Fruit fly (Drosophila melanogaster): ENCODE results near the gene tbc.

The tbc gene

dm6 chrX:20482790-20483564 lies 33.8 kb downstream of the tbc start:
- TF ChIP-seq usp (GFP tag; optimal IDR thresholded peaks at IDR 0.05) (no peak), psq (optimal IDR thresholded peaks at IDR 0.05) (no peak), CG8478 (optimal IDR thresholded peaks at IDR 0.05) (no peak), Dll (optimal IDR thresholded peaks at IDR 0.05) (no peak), pan (optimal IDR thresholded peaks at IDR 0.05) (no peak), EcR (GFP tag; optimal IDR thresholded peaks at IDR 0.05) (no peak)

DNA sequence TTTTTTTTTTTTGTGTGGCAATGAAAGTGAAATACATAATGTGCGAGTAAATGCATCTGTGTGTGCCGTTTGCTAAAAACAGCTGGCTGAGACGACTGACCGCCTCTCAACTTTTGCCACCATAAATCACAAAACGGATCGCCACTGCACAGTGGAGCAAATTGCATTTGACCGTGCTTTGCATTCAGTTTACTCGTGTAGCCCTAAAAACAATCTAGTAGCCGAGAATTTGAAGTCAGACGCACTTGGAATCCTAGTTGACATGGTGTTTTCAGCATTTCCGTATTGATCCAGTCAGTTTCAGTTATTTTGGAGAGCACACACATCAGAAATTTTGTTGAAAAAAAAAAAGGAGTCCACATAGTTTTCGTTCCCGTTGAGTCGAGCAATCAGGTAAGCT lies 36.7 kb downstream of the tbc start, which contains the start of gene CG15461:
CG15461 (plus strand) TSS at position 301 of the 400 bp plus-strand sequence.
- TF ChIP-seq CG8478 (optimal IDR thresholded peaks at IDR 0.05) (no peak), psq (optimal IDR thresholded peaks at IDR 0.05) (no peak), Dll (optimal IDR thresholded peaks at IDR 0.05) (no peak), usp (GFP tag; optimal IDR thresholded peaks at IDR 0.05) (no peak), EcR (GFP tag; optimal IDR thresholded peaks at IDR 0.05) (no peak), pan (optimal IDR thresholded peaks at IDR 0.05) (no peak)

dm6 chrX:20488701-20489122 lies 39.6 kb downstream of the tbc start:
- TF ChIP-seq pan (optimal IDR thresholded peaks at IDR 0.05) (no peak), Dll (optimal IDR thresholded peaks at IDR 0.05) (no peak), EcR (GFP tag; optimal IDR thresholded peaks at IDR 0.05) (no peak), CG8478 (optimal IDR thresholded peaks at IDR 0.05) (no peak), usp (GFP tag; optimal IDR thresholded peaks at IDR 0.05) (no peak), psq (optimal IDR thresholded peaks at IDR 0.05) (no peak)

dm6 chrX:20489382-20489994 lies 40.4 kb downstream of the tbc start:
- peak; percentile 72 for TF ChIP-seq pan (optimal IDR thresholded peaks at IDR 0.05)
- TF ChIP-seq EcR (GFP tag; optimal IDR thresholded peaks at IDR 0.05), result no peak

dm6 chrX:20489995-20490393 lies 40.9 kb downstream of the tbc start:
- TF ChIP-seq usp (GFP tag; optimal IDR thresholded peaks at IDR 0.05) (no peak), Dll (optimal IDR thresholded peaks at IDR 0.05) (no peak), CG8478 (optimal IDR thresholded peaks at IDR 0.05) (no peak), psq (optimal IDR thresholded peaks at IDR 0.05) (no peak), pan (optimal IDR thresholded peaks at IDR 0.05) (no peak), EcR (GFP tag; optimal IDR thresholded peaks at IDR 0.05) (no peak)

- TF ChIP-seq CG8478 (optimal IDR thresholded peaks at IDR 0.05) (no peak), usp (GFP tag; optimal IDR thresholded peaks at IDR 0.05) (no peak), psq (optimal IDR thresholded peaks at IDR 0.05) (no peak)
Measured at dm6 chrX:20490883-20491282, 41.8 kb downstream of the tbc start.

dm6 chrX:20492672-20493071 lies 43.5 kb downstream of the tbc start:
- TF ChIP-seq psq (optimal IDR thresholded peaks at IDR 0.05) (no peak), EcR (GFP tag; optimal IDR thresholded peaks at IDR 0.05) (no peak), Dll (optimal IDR thresholded peaks at IDR 0.05) (no peak), CG8478 (optimal IDR thresholded peaks at IDR 0.05) (no peak), usp (GFP tag; optimal IDR thresholded peaks at IDR 0.05) (no peak), pan (optimal IDR thresholded peaks at IDR 0.05) (no peak)

DNA sequence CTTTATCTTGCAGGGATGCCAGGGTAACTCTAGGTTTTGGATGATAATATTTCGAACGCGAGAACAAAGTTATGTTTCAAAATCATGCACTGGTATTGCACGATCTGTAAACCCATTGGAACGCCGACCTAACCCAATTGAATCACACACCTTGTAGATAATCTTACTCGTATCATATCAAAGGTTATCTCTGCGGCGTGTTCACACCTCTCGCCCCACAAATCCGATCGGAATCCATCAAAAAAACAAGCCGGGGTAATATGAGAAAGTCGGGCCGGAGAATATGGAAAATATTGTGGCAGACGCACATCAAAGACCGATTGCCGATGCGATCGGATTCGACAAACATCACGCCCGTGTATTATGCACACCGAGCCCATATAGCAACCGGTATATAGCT lies 46.0 kb downstream of the tbc start:
- no peak for TF ChIP-seq usp (GFP tag; optimal IDR thresholded peaks at IDR 0.05)
- TF ChIP-seq pan (optimal IDR thresholded peaks at IDR 0.05), result no peak
- no peak for TF ChIP-seq CG8478 (optimal IDR thresholded peaks at IDR 0.05)

DNA sequence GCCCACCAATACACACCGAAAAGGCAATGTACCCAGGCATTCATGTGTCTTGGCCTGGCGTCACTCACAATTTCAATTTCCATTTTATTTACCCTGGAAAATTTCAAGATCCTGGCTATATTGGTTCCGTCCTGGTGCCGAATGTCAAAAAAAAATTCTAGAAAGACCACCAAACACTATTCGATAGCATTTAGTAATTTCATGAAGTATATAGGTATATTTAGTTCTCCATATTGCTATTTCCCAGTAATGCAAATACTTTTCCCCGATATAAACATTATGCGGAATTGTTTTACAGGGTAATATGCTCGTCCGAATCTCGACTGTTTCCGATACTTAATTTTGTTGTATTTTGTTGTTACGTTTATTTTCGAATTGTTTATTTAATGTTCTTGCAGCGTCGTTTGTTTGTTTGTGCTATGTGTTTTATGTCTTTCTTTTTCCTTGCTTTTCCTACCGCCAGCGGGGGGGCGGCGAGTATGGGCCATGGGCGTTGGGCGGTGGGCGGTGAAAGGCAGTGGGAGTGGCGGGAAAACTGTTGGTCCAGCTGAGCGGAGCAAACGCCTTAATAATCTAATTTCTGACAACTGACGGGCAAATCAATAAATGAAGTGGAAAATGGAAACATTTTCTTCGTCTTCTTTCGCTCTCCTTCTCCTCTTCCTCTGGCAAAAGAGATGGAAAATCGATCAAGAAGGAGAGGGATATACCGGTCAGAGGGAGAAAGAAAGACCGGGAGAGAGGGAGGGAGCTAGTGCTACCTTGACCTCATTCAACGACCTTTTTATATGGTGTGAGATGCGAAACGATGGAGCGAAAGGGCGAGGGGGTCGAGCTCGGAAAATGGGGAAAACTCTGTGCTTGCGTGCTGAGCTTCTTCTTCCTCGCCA lies 46.9 kb downstream of the tbc start:
- peak; percentile 85 for TF ChIP-seq pan (optimal IDR thresholded peaks at IDR 0.05)
- TF ChIP-seq EcR (GFP tag; optimal IDR thresholded peaks at IDR 0.05), result no peak
- no peak for TF ChIP-seq psq (optimal IDR thresholded peaks at IDR 0.05)
- no peak for TF ChIP-seq CG8478 (optimal IDR thresholded peaks at IDR 0.05)
- TF ChIP-seq Dll (optimal IDR thresholded peaks at IDR 0.05), result no peak

DNA sequence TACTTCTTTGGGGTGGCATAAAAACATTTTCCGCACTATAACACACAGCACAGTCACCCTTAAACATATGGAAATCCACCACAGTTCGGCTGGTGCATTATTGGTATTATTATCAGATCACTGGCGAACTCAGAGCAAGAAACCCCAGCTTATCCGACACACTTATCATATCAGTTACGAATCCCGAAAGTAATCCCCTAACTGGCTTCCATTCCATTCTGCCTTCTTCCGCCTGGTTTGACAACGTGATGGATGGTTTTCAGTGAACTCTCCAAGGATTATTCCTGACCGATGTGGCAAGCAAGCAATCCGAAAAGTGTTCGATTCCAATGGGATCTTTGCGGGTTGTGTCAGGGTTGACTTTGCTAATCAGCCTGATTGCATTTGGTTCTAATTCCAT lies 49.9 kb downstream of the tbc start:
- TF ChIP-seq usp (GFP tag; optimal IDR thresholded peaks at IDR 0.05) (no peak), psq (optimal IDR thresholded peaks at IDR 0.05) (no peak), EcR (GFP tag; optimal IDR thresholded peaks at IDR 0.05) (no peak), CG8478 (optimal IDR thresholded peaks at IDR 0.05) (no peak), Dll (optimal IDR thresholded peaks at IDR 0.05) (no peak), pan (optimal IDR thresholded peaks at IDR 0.05) (no peak)

dm6 chrX:20499802-20500201 lies 50.7 kb downstream of the tbc start:
- TF ChIP-seq EcR (GFP tag; optimal IDR thresholded peaks at IDR 0.05) (no peak), psq (optimal IDR thresholded peaks at IDR 0.05) (no peak)

- TF ChIP-seq EcR (GFP tag; optimal IDR thresholded peaks at IDR 0.05) (peak in 1 of 2 experiments; percentile 23), Dll (optimal IDR thresholded peaks at IDR 0.05) (no peak)
Measured at dm6 chrX:20501040-20501609, 52.0 kb downstream of the tbc start.

Data from whole organism.